Worm (Caenorhabditis elegans) whole organism, young adult: ENCODE measurements around the gene lido-7.

Experiments
- B0336.3 ChIP-seq: fragments of 200-800 bp; sonication (Bioruptor generic); IDR thresholded peaks from 2 replicates; pipeline ENCODE4 v1.3.6; 2022; ENCODE audit warnings: missing genetic modification characterization, missing compliant biosample characterization
- F49E8.2 ChIP-seq: sonication (generic microtip); optimal IDR thresholded peaks from 3 replicates; lab custom pipeline; 2017; ENCODE audit warnings: missing genetic modification characterization, mild to moderate bottlenecking, missing compliant biosample characterization, antibody characterized with exemption, moderate library complexity; ENCODE audit not compliant: insufficient read depth
- ama-1 ChIP-seq, 3 experiments: fragments of 150-350 bp in 1 of 3; sonication (generic microtip) in 2 of 3; optimal IDR thresholded peaks; 2 replicates each; lab custom pipeline; 2014 to 2018; ENCODE audit warnings: missing biosample characterization in 2 of 3, missing genetic modification characterization in 2 of 3, missing genetic modification reagents in 2 of 3
- attf-6 ChIP-seq: fragments of 200-800 bp; sonication (Bioruptor generic); IDR thresholded peaks from 2 replicates; pipeline ENCODE4 v1.3.6; 2022; ENCODE audit warnings: missing genetic modification reagents, missing genetic modification characterization, missing compliant biosample characterization
- egl-44 ChIP-seq: fragments of 200-800 bp; sonication (Bioruptor generic); IDR thresholded peaks from 2 replicates; pipeline ENCODE4 v1.3.6; 2022; ENCODE audit warnings: missing genetic modification reagents, missing genetic modification characterization, missing compliant biosample characterization
- gei-17 ChIP-seq: fragments of 200-800 bp; sonication (Bioruptor generic); optimal IDR thresholded peaks from 2 replicates; lab custom pipeline; 2018; ENCODE audit warnings: mild to moderate bottlenecking, missing genetic modification characterization, missing compliant biosample characterization
- lsl-1 ChIP-seq: fragments of 200-800 bp; sonication (Bioruptor generic); optimal IDR thresholded peaks from 2 replicates; lab custom pipeline; 2018; ENCODE audit warnings: mild to moderate bottlenecking, missing genetic modification characterization, moderate library complexity, missing compliant biosample characterization
- madf-8 ChIP-seq: fragments of 200-800 bp; sonication (Bioruptor generic); conservative IDR thresholded peaks from 2 replicates; pipeline ENCODE4 v1.3.6; 2022; ENCODE audit warnings: missing genetic modification reagents, missing genetic modification characterization, missing compliant biosample characterization
- nfya-1 ChIP-seq: sonication (generic microtip); optimal IDR thresholded peaks from 2 replicates; lab custom pipeline; 2017; ENCODE audit warnings: antibody characterized with exemption, missing compliant biosample characterization, missing genetic modification characterization, borderline replicate concordance; ENCODE audit not compliant: insufficient read depth
- sdz-38 ChIP-seq: sonication (generic microtip); optimal IDR thresholded peaks from 2 replicates; lab custom pipeline; 2016; ENCODE audit warnings: missing genotype, missing genetic modification characterization, missing compliant biosample characterization
- tbx-9 ChIP-seq: sonication (generic microtip); optimal IDR thresholded peaks from 2 replicates; lab custom pipeline; 2016; ENCODE audit warnings: borderline replicate concordance, missing genetic modification characterization, inconsistent platforms, missing compliant biosample characterization
- unc-130 ChIP-seq: sonication (generic microtip); optimal IDR thresholded peaks from 2 replicates; lab custom pipeline; 2016; ENCODE audit warnings: missing genetic modification reagents, missing genetic modification characterization, missing compliant biosample characterization
- unc-62 ChIP-seq: fragments of 150-350 bp; optimal IDR thresholded peaks from 2 replicates; lab custom pipeline; 2014; ENCODE audit warnings: missing biosample characterization, missing genetic modification reagents, missing genetic modification characterization

- TF ChIP-seq B0336.3 (GFP tag; lab: Robert Waterston, UW), result no peak
- no peak for TF ChIP-seq gei-17 (GFP tag; lab: Kevin White, UChicago)
- TF ChIP-seq tbx-9 (tag; lab: Kevin White, UChicago), result no peak
- TF ChIP-seq nfya-1, result no peak
- TF ChIP-seq attf-6 (GFP tag; lab: Robert Waterston, UW), result no peak
- TF ChIP-seq egl-44 (GFP tag; lab: Robert Waterston, UW), result no peak
- no peak for TF ChIP-seq sdz-38 (tag; lab: Kevin White, UChicago)
- TF ChIP-seq unc-130, result no peak
- no peak for TF ChIP-seq madf-8 (GFP tag; lab: Robert Waterston, UW)
- no peak for TF ChIP-seq F49E8.2 (tag; lab: Kevin White, UChicago)
- TF ChIP-seq ama-1 (optimal IDR thresholded peaks at IDR 0.05; lab: Kevin White, UChicago), result no peak
- no peak for TF ChIP-seq ama-1 (GFP tag; optimal IDR thresholded peaks at IDR 0.05; lab: Kevin White, UChicago)
- TF ChIP-seq lsl-1, result no peak
- no peak for TF ChIP-seq unc-62 (GFP tag; lab: Kevin White, UChicago)
Observed at ce11 chrII:2996721-2997120, 8.6 kb downstream of the lido-7 start, which contains the start of gene lido-8.
